Worm (Caenorhabditis elegans) whole organism, young adult: ENCODE measurements around the gene K11H3.2.

Source experiments
- B0336.3 ChIP-seq: fragments of 200-800 bp; sonication (Bioruptor generic); IDR thresholded peaks from 2 replicates; pipeline ENCODE4 v1.3.6; 2022; ENCODE audit warnings: missing genetic modification characterization, missing compliant biosample characterization
- C17E4.6 ChIP-seq: fragments of 200-800 bp; sonication (Bioruptor generic); IDR thresholded peaks from 2 replicates; pipeline ENCODE4 v1.3.6; 2022; ENCODE audit warnings: missing genetic modification reagents, missing genetic modification characterization, missing compliant biosample characterization
- F22D6.2 ChIP-seq: sonication (generic microtip); optimal IDR thresholded peaks from 2 replicates; lab custom pipeline; 2016; ENCODE audit warnings: mild to moderate bottlenecking, missing genetic modification characterization, missing compliant biosample characterization
- F23B12.7 ChIP-seq: sonication (generic microtip); optimal IDR thresholded peaks from 2 replicates; lab custom pipeline; 2017; ENCODE audit warnings: missing genetic modification characterization, mild to moderate bottlenecking, missing compliant biosample characterization, antibody characterized with exemption, moderate library complexity; ENCODE audit not compliant: insufficient read depth
- F33H1.4 ChIP-seq: fragments of 200-800 bp; sonication (Bioruptor generic); IDR thresholded peaks from 2 replicates; pipeline ENCODE4 v1.3.6; 2022; ENCODE audit warnings: missing genetic modification reagents, missing genetic modification characterization, missing compliant biosample characterization
- F37B4.10 ChIP-seq: fragments of 200-800 bp; sonication (Bioruptor generic); IDR thresholded peaks from 2 replicates; pipeline ENCODE4 v1.3.6; 2022; ENCODE audit warnings: missing genetic modification characterization, missing compliant biosample characterization
- F55B11.4 ChIP-seq: sonication (generic microtip); optimal IDR thresholded peaks from 2 replicates; lab custom pipeline; 2016; ENCODE audit warnings: missing compliant biosample characterization, missing genetic modification characterization, borderline replicate concordance; ENCODE audit not compliant: insufficient read depth
- F57A8.1 ChIP-seq: fragments of 200-800 bp; sonication (Bioruptor generic); optimal IDR thresholded peaks from 2 replicates; lab custom pipeline; 2018; ENCODE audit warnings: mild to moderate bottlenecking, missing genetic modification characterization, moderate library complexity, missing compliant biosample characterization
- K12H6.12 ChIP-seq: fragments of 200-800 bp; sonication (Bioruptor generic); optimal IDR thresholded peaks from 2 replicates; lab custom pipeline; 2018; ENCODE audit warnings: mild to moderate bottlenecking, missing genetic modification characterization, missing compliant biosample characterization
- T07F8.4 ChIP-seq: sonication (generic microtip); optimal IDR thresholded peaks from 2 replicates; lab custom pipeline; 2016; ENCODE audit warnings: mild to moderate bottlenecking, missing genetic modification characterization, moderate library complexity, missing compliant biosample characterization
- Y95B8A.8 ChIP-seq: fragments of 200-800 bp; sonication (Bioruptor generic); IDR thresholded peaks from 2 replicates; pipeline ENCODE4 v1.3.6; 2022; ENCODE audit warnings: missing genetic modification reagents, missing genetic modification characterization, missing compliant biosample characterization
- ama-1 ChIP-seq, 3 experiments: fragments of 150-350 bp in 1 of 3; sonication (generic microtip) in 2 of 3; optimal IDR thresholded peaks; 2 replicates each; lab custom pipeline; 2014 to 2018; ENCODE audit warnings: missing biosample characterization in 2 of 3, missing genetic modification characterization in 2 of 3, missing genetic modification reagents in 2 of 3
- aptf-2 ChIP-seq: fragments of 200-800 bp; sonication (Bioruptor generic); conservative IDR thresholded peaks from 2 replicates; pipeline ENCODE4 v1.3.6; 2022; ENCODE audit warnings: missing genetic modification reagents, missing genetic modification characterization, missing compliant biosample characterization
- atf-7 ChIP-seq: sonication (generic microtip); optimal IDR thresholded peaks from 2 replicates; lab custom pipeline; 2017; ENCODE audit warnings: mild to moderate bottlenecking, missing genetic modification characterization, missing compliant biosample characterization
- attf-5 ChIP-seq: fragments of 200-800 bp; sonication (Bioruptor generic); optimal IDR thresholded peaks from 2 replicates; lab custom pipeline; 2018; ENCODE audit warnings: mild to moderate bottlenecking, missing genetic modification characterization, missing compliant biosample characterization
- ccch-3 ChIP-seq: fragments of 200-800 bp; sonication (Bioruptor generic); optimal IDR thresholded peaks from 2 replicates; lab custom pipeline; 2018; ENCODE audit warnings: mild to moderate bottlenecking, missing genetic modification characterization, missing compliant biosample characterization
- cebp-1 ChIP-seq, 2 experiments: fragments of 200-800 bp in 1 of 2; sonication (Bioruptor generic) in 1 of 2; sonication (generic microtip) in 1 of 2; IDR thresholded peaks in 1 of 2; optimal IDR thresholded peaks in 1 of 2; 2 replicates each; pipeline versions ENCODE4 v1.3.6 to Lab custom; 2017 to 2022; ENCODE audit warnings: missing compliant biosample characterization in 2 of 2, missing genetic modification characterization in 2 of 2, mild to moderate bottlenecking in 1 of 2, missing genetic modification reagents in 1 of 2, moderate library complexity in 1 of 2
- ceh-27 ChIP-seq: fragments of 200-800 bp; sonication (Bioruptor generic); optimal IDR thresholded peaks from 2 replicates; lab custom pipeline; 2018; ENCODE audit warnings: mild to moderate bottlenecking, missing genetic modification characterization, moderate library complexity, missing compliant biosample characterization
- ceh-58 ChIP-seq: fragments of 200-800 bp; sonication (Bioruptor generic); IDR thresholded peaks from 2 replicates; pipeline ENCODE4 v1.3.6; 2022; ENCODE audit warnings: missing genetic modification characterization, missing compliant biosample characterization
- ceh-91 ChIP-seq: fragments of 200-800 bp; sonication (Bioruptor generic); IDR thresholded peaks from 2 replicates; pipeline ENCODE4 v1.3.6; 2022; ENCODE audit warnings: missing genetic modification reagents, missing genetic modification characterization, missing compliant biosample characterization
- efl-1 ChIP-seq: fragments of 150-350 bp; optimal IDR thresholded peaks from 2 replicates; lab custom pipeline; 2014; ENCODE audit warnings: missing biosample characterization, missing genetic modification reagents, missing genetic modification characterization
- egl-44 ChIP-seq: fragments of 200-800 bp; sonication (Bioruptor generic); IDR thresholded peaks from 2 replicates; pipeline ENCODE4 v1.3.6; 2022; ENCODE audit warnings: missing genetic modification reagents, missing genetic modification characterization, missing compliant biosample characterization
- egrh-3 ChIP-seq: fragments of 200-800 bp; sonication (Bioruptor generic); IDR thresholded peaks from 2 replicates; pipeline ENCODE4 v1.3.6; 2022; ENCODE audit warnings: missing genetic modification reagents, missing genetic modification characterization, missing compliant biosample characterization
- hmg-20 ChIP-seq: fragments of 200-800 bp; sonication (Bioruptor generic); IDR thresholded peaks from 2 replicates; pipeline ENCODE4 v1.3.6; 2022; ENCODE audit warnings: missing genetic modification reagents, missing genetic modification characterization, missing compliant biosample characterization
- hsf-1 ChIP-seq: fragments of 200-800 bp; sonication (Bioruptor generic); IDR thresholded peaks from 2 replicates; pipeline ENCODE4 v1.3.6; 2022; ENCODE audit warnings: missing genetic modification reagents, missing genetic modification characterization, missing compliant biosample characterization
- let-526 ChIP-seq: fragments of 200-800 bp; sonication (Bioruptor generic); IDR thresholded peaks from 2 replicates; pipeline ENCODE4 v1.3.6; 2022; ENCODE audit warnings: missing genetic modification reagents, missing genetic modification characterization, missing compliant biosample characterization
- lin-35 ChIP-seq, 3 experiments: fragments of 150-350 bp in 2 of 3; sonication (generic microtip) in 1 of 3; optimal IDR thresholded peaks; 2 replicates each; lab custom pipeline; 2014 to 2018; ENCODE audit warnings: missing biosample characterization in 3 of 3, missing genetic modification characterization in 3 of 3, missing genetic modification reagents in 3 of 3
- lir-1 ChIP-seq: fragments of 200-800 bp; sonication (Bioruptor generic); conservative IDR thresholded peaks from 2 replicates; pipeline ENCODE4 v1.3.6; 2022; ENCODE audit warnings: missing genetic modification reagents, missing genetic modification characterization, missing compliant biosample characterization
- lsy-27 ChIP-seq: sonication (generic microtip); optimal IDR thresholded peaks from 2 replicates; lab custom pipeline; 2017; ENCODE audit warnings: missing genetic modification characterization, mild to moderate bottlenecking, missing compliant biosample characterization, antibody characterized with exemption, missing genotype, borderline replicate concordance; ENCODE audit not compliant: insufficient read depth
- madf-8 ChIP-seq: fragments of 200-800 bp; sonication (Bioruptor generic); conservative IDR thresholded peaks from 2 replicates; pipeline ENCODE4 v1.3.6; 2022; ENCODE audit warnings: missing genetic modification reagents, missing genetic modification characterization, missing compliant biosample characterization
- mcd-1 ChIP-seq: fragments of 200-800 bp; sonication (Bioruptor generic); IDR thresholded peaks from 2 replicates; pipeline ENCODE4 v1.3.6; 2022; ENCODE audit warnings: missing genetic modification reagents, missing genetic modification characterization, missing compliant biosample characterization
- nhr-120 ChIP-seq: fragments of 200-800 bp; sonication (Bioruptor generic); IDR thresholded peaks from 2 replicates; pipeline ENCODE4 v1.3.6; 2022; ENCODE audit warnings: missing genetic modification characterization, missing compliant biosample characterization
- nhr-27 ChIP-seq: fragments of 200-800 bp; sonication (Bioruptor generic); optimal IDR thresholded peaks from 2 replicates; lab custom pipeline; 2018; ENCODE audit warnings: mild to moderate bottlenecking, missing genetic modification characterization, moderate library complexity, missing compliant biosample characterization
- pha-4 ChIP-seq: fragments of 150-350 bp; sonication (generic microtip); optimal IDR thresholded peaks from 2 replicates; lab custom pipeline; 2014; ENCODE audit warnings: missing biosample characterization, missing genetic modification reagents, missing genetic modification characterization
- repo-1 ChIP-seq: sonication (generic microtip); optimal IDR thresholded peaks from 2 replicates; lab custom pipeline; 2017; ENCODE audit warnings: mild to moderate bottlenecking, missing genetic modification characterization, missing compliant biosample characterization
- sdz-38 ChIP-seq: sonication (generic microtip); optimal IDR thresholded peaks from 2 replicates; lab custom pipeline; 2016; ENCODE audit warnings: missing genotype, missing genetic modification characterization, missing compliant biosample characterization
- sea-2 ChIP-seq: fragments of 200-800 bp; sonication (Bioruptor generic); IDR thresholded peaks from 2 replicates; pipeline ENCODE4 v1.3.6; 2022; ENCODE audit warnings: missing genetic modification characterization, missing compliant biosample characterization
- snpc-1.1 ChIP-seq: sonication (generic microtip); optimal IDR thresholded peaks from 2 replicates; lab custom pipeline; 2017; ENCODE audit warnings: missing genetic modification characterization, mild to moderate bottlenecking, missing compliant biosample characterization, antibody characterized with exemption, moderate library complexity, missing genotype, missing genetic modification reagents; ENCODE audit not compliant: insufficient read depth
- snpc-1.3 ChIP-seq: sonication (generic microtip); optimal IDR thresholded peaks from 2 replicates; lab custom pipeline; 2017; ENCODE audit warnings: missing genetic modification characterization, mild to moderate bottlenecking, missing compliant biosample characterization, antibody characterized with exemption, moderate library complexity, missing genotype, missing genetic modification reagents; ENCODE audit not compliant: insufficient read depth
- snpc-4 ChIP-seq, 5 experiments: fragments of 150-350 bp in 1 of 5; sonication (generic microtip) in 4 of 5; optimal IDR thresholded peaks; 2 replicates each; lab custom pipeline; 2014 to 2018; ENCODE audit warnings: missing genetic modification characterization in 5 of 5, missing biosample characterization in 3 of 5, antibody characterized with exemption in 2 of 5, mild to moderate bottlenecking in 2 of 5, missing compliant biosample characterization in 2 of 5, missing genotype in 2 of 5, moderate library complexity in 2 of 5, missing genetic modification reagents in 1 of 5
- somi-1 ChIP-seq: fragments of 200-800 bp; sonication (Bioruptor generic); optimal IDR thresholded peaks from 2 replicates; lab custom pipeline; 2018; ENCODE audit warnings: mild to moderate bottlenecking, missing genetic modification characterization, missing compliant biosample characterization
- tlf-1 ChIP-seq: fragments of 200-800 bp; sonication (Bioruptor generic); optimal IDR thresholded peaks from 2 replicates; lab custom pipeline; 2018; ENCODE audit warnings: mild to moderate bottlenecking, missing genetic modification characterization, missing compliant biosample characterization
- ztf-3 ChIP-seq: fragments of 200-800 bp; sonication (Bioruptor generic); optimal IDR thresholded peaks from 2 replicates; lab custom pipeline; 2018; ENCODE audit warnings: mild to moderate bottlenecking, missing genetic modification characterization, missing compliant biosample characterization

Gene K11H3.2

DNA sequence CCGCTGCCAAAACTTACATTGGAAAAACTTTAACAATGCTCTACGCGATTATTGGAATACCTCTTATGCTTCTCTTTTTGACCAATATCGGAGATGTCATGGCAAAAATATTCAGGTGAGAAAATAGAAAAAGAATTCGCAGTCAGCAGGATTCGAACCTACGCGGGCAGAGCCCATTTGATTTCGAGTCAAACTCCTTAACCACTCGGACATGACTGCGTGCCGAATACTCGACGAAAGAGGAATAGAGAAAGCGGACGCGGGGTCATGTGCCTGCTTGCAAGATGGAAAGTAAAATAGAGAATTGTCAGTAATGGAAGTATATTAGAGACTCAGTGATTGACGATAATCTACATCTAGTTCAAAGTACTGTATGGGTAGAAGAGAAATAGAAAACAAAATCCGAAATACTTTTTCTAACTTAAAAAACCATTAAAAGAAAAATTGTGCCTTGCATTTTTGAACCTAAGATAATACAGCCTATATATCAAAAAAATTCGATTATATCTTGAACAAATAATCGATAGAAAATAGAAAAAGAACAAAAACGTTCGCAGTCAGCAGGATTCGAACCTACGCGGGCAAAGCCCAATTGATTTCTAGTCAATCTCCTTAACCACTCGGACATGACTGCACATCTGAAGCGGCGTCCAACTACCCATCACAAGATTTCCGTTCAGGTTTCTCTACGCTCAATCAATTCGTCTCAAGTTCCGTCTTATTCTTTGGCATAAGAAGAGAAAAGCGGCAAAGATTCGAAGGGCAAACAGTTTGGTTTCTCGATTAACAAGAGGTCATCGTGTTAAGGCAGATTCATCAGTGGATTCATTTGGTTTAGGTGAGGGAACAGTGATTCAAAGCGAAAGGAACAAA lies 15.5 kb downstream of the K11H3.2 start:
- TF ChIP-seq atf-7 (tag; lab: Kevin White, UChicago) (peak; percentile 36), K12H6.12 (tag; lab: Kevin White, UChicago) (peak; percentile 40), F57A8.1 (GFP tag; lab: Kevin White, UChicago) (no peak), nhr-120 (no peak), efl-1 (GFP tag; lab: Kevin White, UChicago) (no peak), tlf-1 (GFP tag; lab: Kevin White, UChicago) (peak; percentile 23), nhr-27 (no peak), egrh-3 (GFP tag; lab: Robert Waterston, UW) (no peak), F55B11.4 (tag; lab: Kevin White, UChicago) (no peak), pha-4 (tag; lab: Kevin White, UChicago) (no peak), B0336.3 (GFP tag; lab: Robert Waterston, UW) (peak; percentile 79), repo-1 (no peak), let-526 (peak; percentile 68; the same call in 1 of the 2 replicates), mcd-1 (peak; percentile 72), somi-1 (GFP tag; lab: Kevin White, UChicago) (peak; percentile 38), ceh-91 (GFP tag; lab: Robert Waterston, UW) (no peak), Y95B8A.8 (GFP tag; lab: Robert Waterston, UW) (peak; percentile 81; the same call in 1 of the 2 replicates), C17E4.6 (no peak), hmg-20 (GFP tag; lab: Robert Waterston, UW) (peak; percentile 78; the same call in 1 of the 2 replicates), sdz-38 (tag; lab: Kevin White, UChicago) (no peak), sea-2 (no peak), F22D6.2 (tag; lab: Kevin White, UChicago) (no peak), F23B12.7 (tag; lab: Kevin White, UChicago) (no peak), lir-1 (GFP tag; lab: Robert Waterston, UW) (no peak), ccch-3 (peak; percentile 61), snpc-1.1 (tag; lab: Kevin White, UChicago) (no peak), F37B4.10 (GFP tag; lab: Robert Waterston, UW) (no peak), snpc-1.3 (peak; percentile 53), ceh-58 (GFP tag; lab: Robert Waterston, UW) (no peak), aptf-2 (no peak), ama-1 (optimal IDR thresholded peaks at IDR 0.05; lab: Kevin White, UChicago) (no peak), ama-1 (GFP tag; optimal IDR thresholded peaks at IDR 0.05; lab: Kevin White, UChicago) (peak in 1 of 2 experiments; percentile 63), ceh-27 (GFP tag; lab: Kevin White, UChicago) (peak; percentile 59), hsf-1 (GFP tag; lab: Robert Waterston, UW) (peak; percentile 66), lsy-27 (no peak), egl-44 (peak; percentile 75; the same call in 1 of the 2 replicates), ztf-3 (no peak), snpc-4 (GFP tag; optimal IDR thresholded peaks at IDR 0.05; lab: Kevin White, UChicago) (no peak), snpc-4 (tag; optimal IDR thresholded peaks at IDR 0.05; lab: Kevin White, UChicago) (peak in 2 of 4 experiments; percentile 34 to 37), attf-5 (GFP tag; lab: Kevin White, UChicago) (peak; percentile 28), cebp-1 (GFP tag; IDR thresholded peaks at IDR 0.05; lab: Robert Waterston, UW) (no peak; the same call in 1 of the 2 replicates), cebp-1 (tag; optimal IDR thresholded peaks at IDR 0.05; lab: Kevin White, UChicago) (peak; percentile 66), lin-35 (GFP tag; optimal IDR thresholded peaks at IDR 0.05; lab: Kevin White, UChicago) (peak in 1 of 3 experiments; percentile 67), T07F8.4 (tag; lab: Kevin White, UChicago) (peak; percentile 3), madf-8 (GFP tag; lab: Robert Waterston, UW) (no peak; the same call in 1 of the 2 replicates), F33H1.4 (peak; percentile 34; the same call in 1 of the 2 replicates)
